Worm (Caenorhabditis elegans) whole organism, L2 larva: ENCODE measurements around the gene ima-1.

ENCODE experiments used
- F13H6.1 ChIP-seq: sonication (generic microtip); optimal IDR thresholded peaks from 2 replicates; lab custom pipeline; 2016; ENCODE audit warnings: missing genetic modification characterization, missing compliant biosample characterization
- R02D3.7 ChIP-seq: fragments of 150-350 bp; optimal IDR thresholded peaks from 2 replicates; lab custom pipeline; 2014; ENCODE audit warnings: missing biosample characterization, missing genetic modification characterization
- Y55F3AM.14 ChIP-seq: fragments of 200-800 bp; sonication (Bioruptor generic); optimal IDR thresholded peaks from 2 replicates; lab custom pipeline; 2018; ENCODE audit warnings: mild to moderate bottlenecking, missing genetic modification characterization, missing compliant biosample characterization
- ZK546.5 ChIP-seq: sonication (generic microtip); optimal IDR thresholded peaks from 2 replicates; lab custom pipeline; 2017; ENCODE audit warnings: missing biosample characterization, missing genetic modification characterization
- alr-1 ChIP-seq: fragments of 150-350 bp; optimal IDR thresholded peaks from 2 replicates; lab custom pipeline; 2014; ENCODE audit warnings: missing biosample characterization, missing genetic modification characterization
- aly-2 ChIP-seq: fragments of 150-350 bp; optimal IDR thresholded peaks from 2 replicates; lab custom pipeline; 2014; ENCODE audit warnings: missing biosample characterization, missing genetic modification characterization
- ama-1 ChIP-seq: fragments of 150-350 bp; optimal IDR thresholded peaks from 2 replicates; lab custom pipeline; 2018; ENCODE audit warnings: inconsistent platforms
- blmp-1 ChIP-seq: sonication (generic microtip); optimal IDR thresholded peaks from 2 replicates; lab custom pipeline; 2017; ENCODE audit warnings: missing genetic modification characterization, mild to moderate bottlenecking, missing compliant biosample characterization, antibody characterized with exemption, moderate library complexity; ENCODE audit not compliant: insufficient read depth
- ceh-16 ChIP-seq: fragments of 150-350 bp; optimal IDR thresholded peaks from 2 replicates; lab custom pipeline; 2014; ENCODE audit warnings: missing biosample characterization, missing genetic modification characterization
- ceh-82 ChIP-seq: fragments of 150-350 bp; optimal IDR thresholded peaks from 2 replicates; lab custom pipeline; 2014; ENCODE audit warnings: missing biosample characterization, missing genetic modification characterization
- crh-2 ChIP-seq: sonication (generic microtip); optimal IDR thresholded peaks from 2 replicates; lab custom pipeline; 2017; ENCODE audit warnings: missing biosample characterization, missing genetic modification characterization
- egl-27 ChIP-seq: sonication (generic microtip); optimal IDR thresholded peaks from 3 replicates; lab custom pipeline; 2017; ENCODE audit warnings: missing biosample characterization, missing genetic modification reagents, missing genetic modification characterization
- elt-3 ChIP-seq: sonication (generic microtip); optimal IDR thresholded peaks from 2 replicates; lab custom pipeline; 2017; ENCODE audit warnings: missing biosample characterization, missing genetic modification characterization
- fos-1 ChIP-seq: fragments of 150-350 bp; optimal IDR thresholded peaks from 2 replicates; lab custom pipeline; 2014; ENCODE audit warnings: missing biosample characterization, missing genetic modification characterization
- gmeb-1 ChIP-seq: fragments of 150-350 bp; optimal IDR thresholded peaks from 2 replicates; lab custom pipeline; 2014; ENCODE audit warnings: missing biosample characterization, missing genetic modification characterization
- lin-11 ChIP-seq: fragments of 150-350 bp; sonication (generic microtip); optimal IDR thresholded peaks from 2 replicates; lab custom pipeline; 2014; ENCODE audit warnings: missing biosample characterization, missing genetic modification characterization, inconsistent platforms, mixed read lengths
- lin-13 ChIP-seq: fragments of 150-350 bp; optimal IDR thresholded peaks from 2 replicates; lab custom pipeline; 2014; ENCODE audit warnings: missing biosample characterization, missing genetic modification reagents, missing genetic modification characterization
- lin-39 ChIP-seq: fragments of 150-350 bp; optimal IDR thresholded peaks from 2 replicates; lab custom pipeline; 2014; ENCODE audit warnings: missing biosample characterization, missing genetic modification reagents, missing genetic modification characterization
- mab-5 ChIP-seq: fragments of 150-350 bp; optimal IDR thresholded peaks from 2 replicates; lab custom pipeline; 2014; ENCODE audit warnings: missing biosample characterization, missing genetic modification characterization
- mbf-1 ChIP-seq: sonication (generic microtip); optimal IDR thresholded peaks from 2 replicates; lab custom pipeline; 2017; ENCODE audit warnings: missing biosample characterization, missing genetic modification characterization
- nhr-11 ChIP-seq: fragments of 150-350 bp; optimal IDR thresholded peaks from 2 replicates; lab custom pipeline; 2014; ENCODE audit warnings: missing biosample characterization, missing genetic modification characterization
- nhr-129 ChIP-seq: fragments of 150-350 bp; optimal IDR thresholded peaks from 2 replicates; lab custom pipeline; 2014; ENCODE audit warnings: missing biosample characterization, missing genetic modification characterization
- nhr-23 ChIP-seq: fragments of 150-350 bp; optimal IDR thresholded peaks from 2 replicates; lab custom pipeline; 2014; ENCODE audit warnings: missing biosample characterization, missing genetic modification reagents, missing genetic modification characterization
- nhr-237 ChIP-seq: fragments of 150-350 bp; optimal IDR thresholded peaks from 2 replicates; lab custom pipeline; 2014; ENCODE audit warnings: missing biosample characterization, missing genetic modification characterization
- nhr-25 ChIP-seq: fragments of 150-350 bp; sonication (generic microtip); optimal IDR thresholded peaks from 3 replicates; lab custom pipeline; 2014; ENCODE audit warnings: missing biosample characterization, missing genetic modification characterization
- nhr-6 ChIP-seq: fragments of 150-350 bp; optimal IDR thresholded peaks from 2 replicates; lab custom pipeline; 2014; ENCODE audit warnings: missing biosample characterization, missing genetic modification characterization
- nhr-77 ChIP-seq: fragments of 150-350 bp; optimal IDR thresholded peaks from 2 replicates; lab custom pipeline; 2014; ENCODE audit warnings: missing biosample characterization, missing genetic modification characterization
- peb-1 ChIP-seq: fragments of 150-350 bp; optimal IDR thresholded peaks from 2 replicates; lab custom pipeline; 2014; ENCODE audit warnings: missing biosample characterization, missing genetic modification characterization
- skn-1 ChIP-seq: sonication (generic microtip); optimal IDR thresholded peaks from 2 replicates; lab custom pipeline; 2017; ENCODE audit warnings: missing biosample characterization, missing genetic modification characterization
- sma-3 ChIP-seq: sonication (generic microtip); optimal IDR thresholded peaks from 2 replicates; lab custom pipeline; 2016; ENCODE audit warnings: missing genetic modification reagents, missing genetic modification characterization, missing compliant biosample characterization
- sma-9 ChIP-seq, 2 experiments: fragments of 150-350 bp in 1 of 2; sonication (generic microtip) in 1 of 2; optimal IDR thresholded peaks; 2 replicates each; lab custom pipeline; 2014 to 2016; ENCODE audit warnings: missing genetic modification characterization in 2 of 2, mild to moderate bottlenecking in 1 of 2, missing biosample characterization in 1 of 2, missing compliant biosample characterization in 1 of 2, missing genetic modification reagents in 1 of 2, moderate library complexity in 1 of 2
- unc-39 ChIP-seq: fragments of 150-350 bp; optimal IDR thresholded peaks from 2 replicates; lab custom pipeline; 2014; ENCODE audit warnings: missing biosample characterization, missing genetic modification characterization
- unc-62 ChIP-seq: fragments of 150-350 bp; optimal IDR thresholded peaks from 2 replicates; lab custom pipeline; 2014; ENCODE audit warnings: missing biosample characterization, missing genetic modification reagents, missing genetic modification characterization
- zag-1 ChIP-seq: fragments of 150-350 bp; optimal IDR thresholded peaks from 2 replicates; lab custom pipeline; 2014; ENCODE audit warnings: missing biosample characterization, missing genetic modification characterization
- ztf-1 ChIP-seq: fragments of 200-800 bp; sonication (Bioruptor generic); conservative IDR thresholded peaks from 2 replicates; pipeline ENCODE4 v1.3.6; 2022; ENCODE audit warnings: missing genetic modification characterization, missing compliant biosample characterization
- ztf-11 ChIP-seq: sonication (generic microtip); optimal IDR thresholded peaks from 2 replicates; lab custom pipeline; 2017; ENCODE audit warnings: missing biosample characterization, missing genetic modification characterization
- ztf-4 ChIP-seq: fragments of 150-350 bp; optimal IDR thresholded peaks from 2 replicates; lab custom pipeline; 2014; ENCODE audit warnings: missing biosample characterization, missing genetic modification characterization

The ima-1 gene

DNA sequence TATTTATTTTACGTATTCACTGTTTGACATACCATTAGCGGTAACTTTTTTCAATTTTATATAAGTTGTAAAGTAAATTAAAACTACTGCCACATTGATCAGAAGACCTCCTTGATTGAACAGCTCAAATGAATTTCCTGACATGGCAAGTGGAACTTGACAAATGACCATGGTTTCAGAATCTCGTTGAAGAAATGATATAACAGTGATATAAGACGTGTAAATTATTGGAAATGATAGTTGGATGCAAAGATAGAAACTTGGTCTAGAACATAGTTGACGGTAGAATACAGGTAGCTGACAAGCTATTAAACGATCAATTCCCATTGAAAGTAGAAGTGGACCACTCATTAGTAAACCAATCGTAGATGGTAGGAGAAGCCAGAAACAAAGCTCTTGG is 12.3 kb downstream of the ima-1 start:
- TF ChIP-seq nhr-11 (tag; lab: Kevin White, UChicago) (no peak), mbf-1 (no peak), zag-1 (no peak), nhr-77 (tag; lab: Kevin White, UChicago) (no peak), egl-27 (tag; lab: Kevin White, UChicago) (no peak), crh-2 (no peak), nhr-23 (tag; lab: Kevin White, UChicago) (no peak), F13H6.1 (tag; lab: Kevin White, UChicago) (no peak), lin-13 (GFP tag; lab: Kevin White, UChicago) (no peak), R02D3.7 (tag; lab: Kevin White, UChicago) (no peak), ceh-82 (tag; lab: Kevin White, UChicago) (no peak)

DNA sequence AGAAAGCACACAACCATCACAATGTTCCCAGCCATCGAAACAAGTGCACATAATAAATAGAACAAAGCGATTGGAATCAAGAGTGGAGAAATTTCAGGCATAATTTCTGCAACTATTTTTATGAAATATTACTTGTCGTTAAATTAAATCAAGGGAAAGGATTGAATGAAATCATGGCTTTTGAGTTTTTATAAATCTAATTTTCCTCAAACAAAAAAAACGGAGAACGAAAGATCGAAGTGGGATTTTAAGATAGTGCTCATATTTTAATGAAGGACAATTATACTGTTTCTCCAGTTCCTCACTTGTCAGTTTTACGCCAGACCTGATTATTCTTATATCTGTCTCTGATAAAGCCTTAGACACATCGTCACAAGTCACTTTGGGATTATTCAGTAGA is 13.0 kb downstream of the ima-1 start, which contains the start of gene srsx-33:
srsx-33 (minus strand) TSS at position 101 of the 400 bp plus-strand sequence.
- no peak for TF ChIP-seq ztf-1 (GFP tag; lab: Robert Waterston, UW)
- TF ChIP-seq ztf-4 (tag; lab: Kevin White, UChicago): no peak
- TF ChIP-seq gmeb-1: no peak
- no peak for TF ChIP-seq nhr-6 (tag; lab: Kevin White, UChicago)
- TF ChIP-seq ama-1 (lab: Kevin White, UChicago): no peak
- no peak for TF ChIP-seq sma-3
- no peak for TF ChIP-seq sma-9 (GFP tag; optimal IDR thresholded peaks at IDR 0.05; lab: Kevin White, UChicago)
- TF ChIP-seq sma-9 (tag; optimal IDR thresholded peaks at IDR 0.05; lab: Kevin White, UChicago): no peak
- TF ChIP-seq elt-3 (tag; lab: Kevin White, UChicago): no peak
- TF ChIP-seq, all 48 proteins: peak for 0

DNA sequence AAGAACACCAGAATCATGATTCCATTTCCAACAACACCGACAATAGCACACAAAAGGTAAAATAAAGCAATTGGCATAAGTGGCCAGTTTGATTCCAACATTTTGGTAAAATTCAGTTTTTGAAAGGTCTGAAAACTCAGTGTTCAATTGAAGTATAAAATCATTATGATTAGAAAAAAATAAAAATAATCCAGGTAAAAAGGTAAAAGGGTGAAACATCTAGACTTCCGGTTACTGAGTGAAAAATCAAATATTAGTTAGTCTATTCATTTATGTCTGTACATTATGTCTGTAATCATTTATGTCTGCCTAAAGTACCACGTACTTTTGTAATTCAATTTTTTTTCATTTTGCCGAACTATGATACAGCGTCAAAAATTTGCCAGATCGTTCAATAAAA is 15.5 kb downstream of the ima-1 start, which contains the start of gene srsx-31:
srsx-31 (minus strand) TSS at position 101 of the 400 bp plus-strand sequence.
- TF ChIP-seq peb-1 (tag; lab: Kevin White, UChicago) (no peak), skn-1 (no peak), fos-1 (tag; lab: Kevin White, UChicago) (no peak), mbf-1 (no peak), mab-5 (no peak), alr-1 (no peak), nhr-129 (no peak), nhr-11 (tag; lab: Kevin White, UChicago) (no peak), gmeb-1 (no peak), ztf-4 (tag; lab: Kevin White, UChicago) (no peak), aly-2 (tag; lab: Kevin White, UChicago) (no peak), unc-39 (tag; lab: Kevin White, UChicago) (no peak), lin-11 (no peak), lin-39 (tag; lab: Kevin White, UChicago) (no peak), ZK546.5 (tag; lab: Kevin White, UChicago) (no peak), sma-9 (GFP tag; optimal IDR thresholded peaks at IDR 0.05; lab: Kevin White, UChicago) (no peak), sma-9 (tag; optimal IDR thresholded peaks at IDR 0.05; lab: Kevin White, UChicago) (no peak), Y55F3AM.14 (no peak), ztf-1 (GFP tag; lab: Robert Waterston, UW) (no peak)

DNA sequence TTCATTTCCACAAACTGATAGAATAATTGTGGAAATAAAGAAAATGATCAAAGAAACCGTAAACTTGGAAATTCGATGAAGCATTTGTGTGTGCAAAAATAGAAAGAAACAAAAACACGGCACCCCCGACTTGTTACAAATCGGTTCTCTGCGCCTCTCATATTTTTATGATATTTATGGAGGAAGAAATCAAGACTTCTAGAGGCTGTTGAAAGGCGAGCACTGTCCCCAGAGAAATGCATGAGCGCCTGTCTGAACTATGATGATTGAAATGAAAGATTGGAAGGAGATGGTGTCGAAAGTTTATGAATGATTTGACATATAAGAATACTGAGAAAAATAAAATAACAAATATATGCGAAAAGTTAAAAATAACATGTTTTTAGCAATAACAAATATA is 19.4 kb downstream of the ima-1 start, which contains the start of gene lgc-36:
lgc-36 (minus strand) TSS at position 101 of the 400 bp plus-strand sequence.
- TF ChIP-seq blmp-1 (tag; lab: Kevin White, UChicago) (no peak), nhr-237 (no peak), sma-3 (no peak), nhr-25 (tag; lab: Kevin White, UChicago) (no peak), lin-39 (tag; lab: Kevin White, UChicago) (no peak), peb-1 (tag; lab: Kevin White, UChicago) (no peak), ztf-11 (no peak), R02D3.7 (tag; lab: Kevin White, UChicago) (no peak), lin-13 (GFP tag; lab: Kevin White, UChicago) (no peak), unc-62 (no peak)
- TF ChIP-seq, all 48 proteins: peak for 0

DNA sequence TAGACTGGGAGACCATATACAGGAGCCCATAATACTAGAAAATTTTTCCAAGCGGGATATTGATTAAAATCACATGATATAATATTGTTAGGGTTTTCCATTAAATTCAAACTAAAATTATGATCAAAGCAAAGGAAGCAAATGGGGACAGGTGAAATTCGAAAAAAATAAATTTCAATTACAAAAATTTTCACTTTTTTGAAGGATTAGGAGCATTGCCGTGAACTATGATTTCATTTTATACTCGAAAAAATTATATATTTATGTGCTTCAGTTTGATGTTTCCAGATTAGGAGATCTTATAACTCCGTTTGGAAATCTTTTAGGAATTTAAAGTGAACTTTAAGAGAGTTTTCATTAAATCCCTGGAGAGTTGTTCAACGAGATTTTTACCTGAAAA is 21.1 kb downstream of the ima-1 start, which contains the start of gene F07B10.7:
F07B10.7 (minus strand) TSS at position 101 of the 400 bp plus-strand sequence.
- TF ChIP-seq gmeb-1 (no peak), mbf-1 (no peak), alr-1 (no peak), ceh-16 (tag; lab: Kevin White, UChicago) (no peak), ama-1 (lab: Kevin White, UChicago) (no peak), nhr-237 (no peak), elt-3 (tag; lab: Kevin White, UChicago) (no peak), nhr-25 (tag; lab: Kevin White, UChicago) (no peak), mab-5 (no peak), sma-3 (no peak), zag-1 (no peak), nhr-129 (no peak), blmp-1 (tag; lab: Kevin White, UChicago) (no peak)
